Fruit fly (Drosophila melanogaster) Kc167 (cell line): ENCODE measurements around the gene Eig71Ec.

Experiments
- Sin3A ChIP-seq: fragments of >200 bp; optimal IDR thresholded peaks from 2 replicates; lab custom pipeline; 2018; ENCODE audit warnings: missing external identifiers
- h ChIP-seq: fragments of >200 bp; optimal IDR thresholded peaks from 3 replicates; lab custom pipeline; 2018; ENCODE audit warnings: missing external identifiers

dm6 chr3L:15700338-15700966 is 48.4 kb upstream of the Eig71Ec start:
- no peak for TF ChIP-seq Sin3A (lab: Kevin White, UChicago)
- TF ChIP-seq h (lab: Kevin White, UChicago), result no peak
